Fruit fly (Drosophila melanogaster) whole organism, pupa: Measurements from ENCODE around the gene CG13380.

ENCODE experiments used
- CG10348 ChIP-seq: fragments of 200-800 bp; sonication (Bioruptor generic); IDR thresholded peaks from 2 replicates; pipeline ENCODE4 v1.3.6; 2022; ENCODE audit warnings: missing biosample characterization, missing genetic modification characterization
- CG12605 ChIP-seq: fragments of 200-800 bp; sonication (Bioruptor generic); IDR thresholded peaks from 2 replicates; pipeline ENCODE4 v1.3.6; 2022; ENCODE audit warnings: missing biosample characterization, missing genetic modification characterization
- CG13204 ChIP-seq: fragments of 200-800 bp; sonication (Bioruptor generic); optimal IDR thresholded peaks from 2 replicates; lab custom pipeline; 2018; ENCODE audit warnings: missing biosample characterization, mild to moderate bottlenecking, missing genetic modification characterization, moderate library complexity
- CG14655 ChIP-seq: fragments of 200-800 bp; sonication (Bioruptor generic); optimal IDR thresholded peaks from 3 replicates; lab custom pipeline; 2017; ENCODE audit warnings: mild to moderate bottlenecking, missing biosample characterization, missing genetic modification reagents, missing genetic modification characterization
- CG15710 ChIP-seq: fragments of 200-800 bp; sonication (Bioruptor generic); optimal IDR thresholded peaks from 2 replicates; lab custom pipeline; 2018; ENCODE audit warnings: missing biosample characterization, mild to moderate bottlenecking, missing genetic modification characterization, moderate library complexity
- CG17806 ChIP-seq: fragments of 200-800 bp; sonication (Bioruptor generic); optimal IDR thresholded peaks from 2 replicates; lab custom pipeline; 2018; ENCODE audit warnings: missing biosample characterization, mild to moderate bottlenecking, missing genetic modification characterization, moderate library complexity
- CG32121 ChIP-seq: fragments of 200-800 bp; sonication (Bioruptor generic); IDR thresholded peaks from 2 replicates; pipeline ENCODE4 v1.3.6; 2022; ENCODE audit warnings: missing biosample characterization, missing genetic modification characterization
- CG34367 ChIP-seq: fragments of 200-800 bp; sonication (Bioruptor generic); optimal IDR thresholded peaks from 2 replicates; lab custom pipeline; 2018; ENCODE audit warnings: missing biosample characterization, mild to moderate bottlenecking, missing genetic modification characterization
- CG4496 ChIP-seq: fragments of 200-800 bp; sonication (Bioruptor generic); IDR thresholded peaks from 3 replicates; pipeline ENCODE4 v1.3.6; 2022; ENCODE audit warnings: missing biosample characterization, missing genetic modification characterization
- CG8159 ChIP-seq: fragments of 200-800 bp; sonication (Bioruptor generic); optimal IDR thresholded peaks from 3 replicates; lab custom pipeline; 2018; ENCODE audit warnings: missing biosample characterization, mild to moderate bottlenecking, missing genetic modification characterization, moderate library complexity
- CG8301 ChIP-seq: fragments of 200-800 bp; sonication (Bioruptor generic); optimal IDR thresholded peaks from 2 replicates; lab custom pipeline; 2018; ENCODE audit warnings: missing biosample characterization, mild to moderate bottlenecking, missing genetic modification characterization
- CG9948 ChIP-seq: fragments of 200-800 bp; sonication (Bioruptor generic); optimal IDR thresholded peaks from 2 replicates; lab custom pipeline; 2018; ENCODE audit warnings: missing biosample characterization, mild to moderate bottlenecking, missing genetic modification characterization, moderate library complexity
- D1 ChIP-seq: fragments of 200-800 bp; sonication (Bioruptor generic); optimal IDR thresholded peaks from 2 replicates; lab custom pipeline; 2018; ENCODE audit warnings: missing biosample characterization, mild to moderate bottlenecking, missing genetic modification characterization, moderate library complexity
- EcR ChIP-seq: fragments of 200-800 bp; sonication (Bioruptor generic); optimal IDR thresholded peaks from 3 replicates; lab custom pipeline; 2019; ENCODE audit warnings: missing biosample characterization, missing genetic modification characterization, mild to moderate bottlenecking, moderate library complexity, missing genetic modification reagents
- Ets98B ChIP-seq: fragments of 200-800 bp; sonication (Bioruptor generic); IDR thresholded peaks from 2 replicates; pipeline ENCODE4 v1.3.6; 2022; ENCODE audit warnings: missing biosample characterization, missing genetic modification characterization
- Pif1A ChIP-seq: fragments of 200-800 bp; sonication (Bioruptor generic); optimal IDR thresholded peaks from 3 replicates; lab custom pipeline; 2016; ENCODE audit warnings: missing biosample characterization, missing genetic modification characterization
- Pif1B ChIP-seq: fragments of 200-800 bp; sonication (Bioruptor generic); optimal IDR thresholded peaks from 3 replicates; lab custom pipeline; 2016; ENCODE audit warnings: missing biosample characterization, missing genetic modification characterization
- Snoo ChIP-seq: fragments of 200-800 bp; sonication (Bioruptor generic); optimal IDR thresholded peaks from 3 replicates; lab custom pipeline; 2017; ENCODE audit warnings: missing biosample characterization, mild to moderate bottlenecking, missing genetic modification characterization, inconsistent platforms
- fd96Ca ChIP-seq: fragments of 200-800 bp; sonication (Bioruptor generic); IDR thresholded peaks from 3 replicates; pipeline ENCODE4 v1.3.6; 2022; ENCODE audit warnings: missing biosample characterization, missing genetic modification characterization
- gl ChIP-seq: fragments of 200-800 bp; sonication (Bioruptor generic); optimal IDR thresholded peaks from 2 replicates; lab custom pipeline; 2018; ENCODE audit warnings: missing biosample characterization, mild to moderate bottlenecking, missing genetic modification characterization
- rn ChIP-seq: fragments of 200-800 bp; sonication (Bioruptor generic); IDR thresholded peaks from 2 replicates; pipeline ENCODE4 v1.3.6; 2022; ENCODE audit warnings: missing biosample characterization, missing genetic modification characterization

Gene CG13380

dm6 chr3L:18638487-18638886, 20.7 kb upstream of the CG13380 start:
- TF ChIP-seq D1: no peak
- TF ChIP-seq CG14655: peak; percentile 53
- peak; percentile 45 for TF ChIP-seq CG8301 (tag; lab: Kevin White, UChicago)
- TF ChIP-seq CG12605 (GFP tag; lab: Robert Waterston, UW): no peak
- peak; percentile 13 for TF ChIP-seq Pif1A (GFP tag; lab: Kevin White, UChicago)
- TF ChIP-seq CG8159 (tag; lab: Kevin White, UChicago): peak; percentile 1
- no peak for TF ChIP-seq EcR
- TF ChIP-seq fd96Ca (GFP tag; lab: Robert Waterston, UW): no peak

- TF ChIP-seq rn (GFP tag; lab: Robert Waterston, UW) (no peak), CG10348 (GFP tag; lab: Robert Waterston, UW) (no peak), gl (tag; lab: Kevin White, UChicago) (no peak), CG34367 (tag; lab: Kevin White, UChicago) (no peak), CG32121 (GFP tag; lab: Robert Waterston, UW) (no peak), CG9948 (tag; lab: Kevin White, UChicago) (no peak), Snoo (tag; lab: Kevin White, UChicago) (no peak)
These were observed 20.3 kb upstream of the CG13380 start for dm6 chr3L:18638043-18638442.

- no peak for TF ChIP-seq CG17806 (tag; lab: Kevin White, UChicago)
- TF ChIP-seq CG8301 (tag; lab: Kevin White, UChicago): no peak
- no peak for TF ChIP-seq CG4496 (GFP tag; lab: Robert Waterston, UW)
- no peak for TF ChIP-seq Snoo (tag; lab: Kevin White, UChicago)
- no peak for TF ChIP-seq gl (tag; lab: Kevin White, UChicago)
- no peak for TF ChIP-seq CG13204 (GFP tag; lab: Kevin White, UChicago)
- TF ChIP-seq Pif1B (GFP tag; lab: Kevin White, UChicago): no peak
- TF ChIP-seq Pif1A (GFP tag; lab: Kevin White, UChicago): no peak
- TF ChIP-seq CG14655: no peak
- TF ChIP-seq Ets98B (GFP tag; lab: Robert Waterston, UW): no peak
- TF ChIP-seq EcR: no peak
- TF ChIP-seq D1: no peak
- TF ChIP-seq CG8159 (tag; lab: Kevin White, UChicago): no peak
These were observed 19.6 kb upstream of the CG13380 start for dm6 chr3L:18637348-18637747.

dm6 chr3L:18636782-18637181, 19.0 kb upstream of the CG13380 start:
- TF ChIP-seq CG4496 (GFP tag; lab: Robert Waterston, UW): no peak
- TF ChIP-seq CG13204 (GFP tag; lab: Kevin White, UChicago): no peak
- TF ChIP-seq Ets98B (GFP tag; lab: Robert Waterston, UW): no peak
- no peak for TF ChIP-seq CG14655
- no peak for TF ChIP-seq rn (GFP tag; lab: Robert Waterston, UW)

dm6 chr3L:18634792-18635471, 17.2 kb upstream of the CG13380 start:
- TF ChIP-seq D1: no peak
- no peak for TF ChIP-seq Pif1B (GFP tag; lab: Kevin White, UChicago)
- TF ChIP-seq gl (tag; lab: Kevin White, UChicago): no peak
- TF ChIP-seq CG34367 (tag; lab: Kevin White, UChicago): no peak
- no peak for TF ChIP-seq EcR
- TF ChIP-seq CG14655: no peak
- no peak for TF ChIP-seq CG9948 (tag; lab: Kevin White, UChicago)
- TF ChIP-seq Ets98B (GFP tag; lab: Robert Waterston, UW): no peak
- no peak for TF ChIP-seq CG4496 (GFP tag; lab: Robert Waterston, UW)
- TF ChIP-seq CG13204 (GFP tag; lab: Kevin White, UChicago): no peak
- TF ChIP-seq Pif1A (GFP tag; lab: Kevin White, UChicago): no peak
- TF ChIP-seq CG12605 (GFP tag; lab: Robert Waterston, UW): no peak
- no peak for TF ChIP-seq CG32121 (GFP tag; lab: Robert Waterston, UW)
- TF ChIP-seq CG8159 (tag; lab: Kevin White, UChicago): no peak
- TF ChIP-seq Snoo (tag; lab: Kevin White, UChicago): no peak
- no peak for TF ChIP-seq CG10348 (GFP tag; lab: Robert Waterston, UW)
- no peak for TF ChIP-seq fd96Ca (GFP tag; lab: Robert Waterston, UW)
- no peak for TF ChIP-seq CG17806 (tag; lab: Kevin White, UChicago)
- TF ChIP-seq rn (GFP tag; lab: Robert Waterston, UW): no peak
- TF ChIP-seq CG15710: no peak

- TF ChIP-seq CG4496 (GFP tag; lab: Robert Waterston, UW): no peak
- no peak for TF ChIP-seq CG14655
- no peak for TF ChIP-seq CG32121 (GFP tag; lab: Robert Waterston, UW)
- no peak for TF ChIP-seq CG34367 (tag; lab: Kevin White, UChicago)
- no peak for TF ChIP-seq fd96Ca (GFP tag; lab: Robert Waterston, UW)
- no peak for TF ChIP-seq Snoo (tag; lab: Kevin White, UChicago)
- TF ChIP-seq Pif1B (GFP tag; lab: Kevin White, UChicago): no peak
- no peak for TF ChIP-seq CG12605 (GFP tag; lab: Robert Waterston, UW)
- no peak for TF ChIP-seq CG8301 (tag; lab: Kevin White, UChicago)
- TF ChIP-seq Pif1A (GFP tag; lab: Kevin White, UChicago): no peak
- TF ChIP-seq rn (GFP tag; lab: Robert Waterston, UW): no peak
- no peak for TF ChIP-seq CG10348 (GFP tag; lab: Robert Waterston, UW)
- TF ChIP-seq CG15710: no peak
- TF ChIP-seq D1: no peak
These were observed 15.3 kb upstream of the CG13380 start for dm6 chr3L:18633084-18633483.
